Fruit fly (Drosophila melanogaster) whole organism, embryonic: ENCODE results near the gene CG12470.

Source experiments
- CG10267 ChIP-seq: fragments of 200-800 bp; sonication (Bioruptor generic); optimal IDR thresholded peaks from 2 replicates; lab custom pipeline; 2018; ENCODE audit warnings: missing biosample characterization, mild to moderate bottlenecking, missing genetic modification characterization, moderate library complexity
- CG10979 ChIP-seq: fragments of 200-800 bp; sonication (Bioruptor generic); optimal IDR thresholded peaks from 2 replicates; lab custom pipeline; 2018; ENCODE audit warnings: missing biosample characterization, mild to moderate bottlenecking, missing genetic modification characterization, moderate library complexity
- CG11093 ChIP-seq: fragments of 200-800 bp; sonication (Bioruptor generic); IDR thresholded peaks from 3 replicates; pipeline ENCODE4 v1.3.6; 2022; ENCODE audit warnings: missing biosample characterization, missing genetic modification characterization
- CG12744 ChIP-seq: fragments of 200-800 bp; sonication (Bioruptor generic); optimal IDR thresholded peaks from 2 replicates; lab custom pipeline; 2016; ENCODE audit warnings: missing biosample characterization, missing genetic modification characterization
- CG14667 ChIP-seq: fragments of 200-800 bp; sonication (Bioruptor generic); IDR thresholded peaks from 2 replicates; pipeline ENCODE4 v1.3.6; 2022; ENCODE audit warnings: missing biosample characterization, missing genetic modification characterization
- CG1603 ChIP-seq: fragments of 200-800 bp; sonication (Bioruptor generic); optimal IDR thresholded peaks from 2 replicates; lab custom pipeline; 2019; ENCODE audit warnings: missing biosample characterization, mild to moderate bottlenecking, missing genetic modification characterization, moderate library complexity
- CG17361 ChIP-seq: fragments of 200-800 bp; sonication (Bioruptor generic); IDR thresholded peaks from 3 replicates; pipeline ENCODE4 v1.3.6; 2022; ENCODE audit warnings: missing biosample characterization, missing genetic modification characterization
- CG17612 ChIP-seq: fragments of 200-800 bp; sonication (Bioruptor generic); IDR thresholded peaks from 2 replicates; pipeline ENCODE4 v1.3.6; 2022; ENCODE audit warnings: missing biosample characterization, missing genetic modification characterization
- CG17912 ChIP-seq: fragments of 200-800 bp; sonication (Bioruptor generic); optimal IDR thresholded peaks from 2 replicates; lab custom pipeline; 2018; ENCODE audit warnings: missing biosample characterization, mild to moderate bottlenecking, missing genetic modification characterization
- CG31388 ChIP-seq: fragments of 200-800 bp; sonication (Bioruptor generic); optimal IDR thresholded peaks from 2 replicates; lab custom pipeline; 2016; ENCODE audit warnings: missing biosample characterization, missing genetic modification characterization
- CG32532 ChIP-seq: fragments of 200-800 bp; sonication (Bioruptor generic); IDR thresholded peaks from 2 replicates; pipeline ENCODE4 v1.3.6; 2022; ENCODE audit warnings: missing biosample characterization, missing genetic modification characterization
- CG33213 ChIP-seq: fragments of 200-800 bp; sonication (Bioruptor generic); optimal IDR thresholded peaks from 3 replicates; lab custom pipeline; 2016; ENCODE audit warnings: missing biosample characterization, missing genetic modification characterization
- CG33557 ChIP-seq: fragments of 200-800 bp; sonication (Bioruptor generic); optimal IDR thresholded peaks from 2 replicates; lab custom pipeline; 2019; ENCODE audit warnings: missing biosample characterization, mild to moderate bottlenecking, missing genetic modification characterization, moderate library complexity
- CG7372 ChIP-seq: fragments of 200-800 bp; sonication (Bioruptor generic); IDR thresholded peaks from 2 replicates; pipeline ENCODE4 v1.3.6; 2022; ENCODE audit warnings: missing biosample characterization, missing genetic modification characterization
- CG7745 ChIP-seq: fragments of 200-800 bp; sonication (Bioruptor generic); optimal IDR thresholded peaks from 2 replicates; lab custom pipeline; 2018; ENCODE audit warnings: missing biosample characterization, mild to moderate bottlenecking, missing genetic modification characterization, moderate library complexity
- CG8924 ChIP-seq: fragments of 200-800 bp; optimal IDR thresholded peaks from 3 replicates; lab custom pipeline; 2019; ENCODE audit warnings: missing biosample characterization, mild to moderate bottlenecking, missing genetic modification characterization, moderate library complexity
- CrebB ChIP-seq: fragments of 200-800 bp; sonication (Bioruptor generic); optimal IDR thresholded peaks from 3 replicates; lab custom pipeline; 2018; ENCODE audit warnings: missing biosample characterization, mild to moderate bottlenecking, missing genetic modification characterization
- Deaf1 ChIP-seq: fragments of 200-800 bp; optimal IDR thresholded peaks from 3 replicates; lab custom pipeline; 2019; ENCODE audit warnings: missing biosample characterization, mild to moderate bottlenecking, missing genetic modification characterization, moderate library complexity
- Dek ChIP-seq: fragments of 200-800 bp; sonication (Bioruptor generic); optimal IDR thresholded peaks from 3 replicates; lab custom pipeline; 2019; ENCODE audit warnings: missing biosample characterization, mild to moderate bottlenecking, missing genetic modification characterization, moderate library complexity
- Dip3 ChIP-seq: fragments of 200-800 bp; sonication (Bioruptor generic); optimal IDR thresholded peaks from 3 replicates; lab custom pipeline; 2016; ENCODE audit warnings: missing biosample characterization, missing genetic modification characterization
- Drgx ChIP-seq: fragments of 200-800 bp; sonication (Bioruptor generic); IDR thresholded peaks from 2 replicates; pipeline ENCODE4 v1.3.6; 2022; ENCODE audit warnings: missing biosample characterization, missing genetic modification characterization
- H2.0 ChIP-seq: fragments of 200-800 bp; sonication (Bioruptor generic); IDR thresholded peaks from 2 replicates; pipeline ENCODE4 v1.3.6; 2022; ENCODE audit warnings: missing biosample characterization, missing genetic modification characterization
- Lhr ChIP-seq: fragments of 200-800 bp; sonication (Bioruptor generic); optimal IDR thresholded peaks from 3 replicates; lab custom pipeline; 2017; ENCODE audit warnings: mild to moderate bottlenecking, missing biosample characterization, missing genetic modification reagents, missing genetic modification characterization
- Oaz ChIP-seq: fragments of 200-800 bp; sonication (Bioruptor generic); IDR thresholded peaks from 2 replicates; pipeline ENCODE4 v1.3.6; 2022; ENCODE audit warnings: missing biosample characterization, missing genetic modification characterization
- Side ChIP-seq: fragments of 200-800 bp; sonication (Bioruptor generic); optimal IDR thresholded peaks from 2 replicates; lab custom pipeline; 2016; ENCODE audit warnings: missing biosample characterization, missing genetic modification characterization
- Sry-β ChIP-seq: fragments of 200-800 bp; sonication (Bioruptor generic); optimal IDR thresholded peaks from 2 replicates; lab custom pipeline; 2018; ENCODE audit warnings: missing biosample characterization, mild to moderate bottlenecking, missing genetic modification characterization, moderate library complexity
- al ChIP-seq: fragments of 200-800 bp; sonication (Bioruptor generic); IDR thresholded peaks from 2 replicates; pipeline ENCODE4 v1.3.6; 2022; ENCODE audit warnings: missing biosample characterization, missing genetic modification characterization
- bbx ChIP-seq: fragments of 200-800 bp; sonication (Bioruptor generic); IDR thresholded peaks from 2 replicates; pipeline ENCODE4 v1.3.6; 2022; ENCODE audit warnings: missing biosample characterization, missing genetic modification characterization; ENCODE audit not compliant: partially characterized antibody
- bigmax ChIP-seq: fragments of 200-800 bp; sonication (Bioruptor generic); optimal IDR thresholded peaks from 2 replicates; lab custom pipeline; 2018; ENCODE audit warnings: missing biosample characterization, mild to moderate bottlenecking, missing genetic modification characterization
- btn ChIP-seq: fragments of 200-800 bp; sonication (Bioruptor generic); optimal IDR thresholded peaks from 2 replicates; lab custom pipeline; 2016; ENCODE audit warnings: missing biosample characterization, missing genetic modification characterization
- cad ChIP-seq: fragments of >200 bp; optimal IDR thresholded peaks from 2 replicates; lab custom pipeline; 2017; ENCODE audit warnings: missing biosample characterization, missing genetic modification characterization
- cato ChIP-seq: fragments of 200-800 bp; sonication (Bioruptor generic); optimal IDR thresholded peaks from 2 replicates; lab custom pipeline; 2016; ENCODE audit warnings: missing biosample characterization, missing genetic modification characterization, borderline replicate concordance
- cg ChIP-seq: fragments of 200-800 bp; sonication (Bioruptor generic); optimal IDR thresholded peaks from 3 replicates; lab custom pipeline; 2019; ENCODE audit warnings: missing biosample characterization, mild to moderate bottlenecking, missing genetic modification characterization, moderate library complexity
- chn ChIP-seq: fragments of 200-800 bp; sonication (Bioruptor generic); optimal IDR thresholded peaks from 2 replicates; lab custom pipeline; 2016; ENCODE audit warnings: missing biosample characterization, missing genetic modification characterization
- dm ChIP-seq: fragments of 200-800 bp; sonication (Bioruptor generic); optimal IDR thresholded peaks from 3 replicates; lab custom pipeline; 2016; ENCODE audit warnings: missing biosample characterization, missing genetic modification characterization
- dpn ChIP-seq, 2 experiments: fragments of 200-800 bp; sonication (Bioruptor generic); optimal IDR thresholded peaks; 3 replicates each; lab custom pipeline; 2016; ENCODE audit warnings: missing biosample characterization in 2 of 2, missing genetic modification characterization in 2 of 2
- ewg ChIP-seq: fragments of 200-800 bp; sonication (Bioruptor generic); optimal IDR thresholded peaks from 3 replicates; lab custom pipeline; 2017; ENCODE audit warnings: mild to moderate bottlenecking, missing biosample characterization, missing genetic modification reagents, missing genetic modification characterization
- fd96Cb ChIP-seq: fragments of 200-800 bp; sonication (Bioruptor generic); optimal IDR thresholded peaks from 2 replicates; lab custom pipeline; 2018; ENCODE audit warnings: missing biosample characterization, mild to moderate bottlenecking, missing genetic modification characterization, moderate library complexity
- ftz-f1 ChIP-seq: fragments of 200-800 bp; sonication (Bioruptor generic); optimal IDR thresholded peaks from 2 replicates; lab custom pipeline; 2016; ENCODE audit warnings: missing biosample characterization, missing genetic modification characterization
- grau ChIP-seq: fragments of 200-800 bp; optimal IDR thresholded peaks from 3 replicates; lab custom pipeline; 2019; ENCODE audit warnings: missing biosample characterization, mild to moderate bottlenecking, missing genetic modification characterization, moderate library complexity
- gt ChIP-seq: fragments of 200-800 bp; sonication (Bioruptor generic); IDR thresholded peaks from 2 replicates; pipeline ENCODE4 v1.3.6; 2022; ENCODE audit warnings: missing biosample characterization, missing genetic modification characterization
- hkb ChIP-seq, 2 experiments: fragments of 200-800 bp in 1 of 2; fragments of >200 bp in 1 of 2; sonication (Bioruptor generic) in 1 of 2; IDR thresholded peaks in 1 of 2; optimal IDR thresholded peaks in 1 of 2; 2 replicates each; pipeline versions ENCODE4 v1.3.6 to Lab custom; 2017 to 2022; ENCODE audit warnings: missing biosample characterization in 1 of 2, missing genetic modification characterization in 1 of 2
- kni ChIP-seq: fragments of 200-800 bp; sonication (Bioruptor generic); optimal IDR thresholded peaks from 3 replicates; lab custom pipeline; 2017; ENCODE audit warnings: mild to moderate bottlenecking, missing biosample characterization, missing genetic modification reagents, missing genetic modification characterization
- nmo ChIP-seq: fragments of 200-800 bp; sonication (Bioruptor generic); optimal IDR thresholded peaks from 2 replicates; lab custom pipeline; 2018; ENCODE audit warnings: missing biosample characterization, mild to moderate bottlenecking, missing genetic modification characterization, moderate library complexity
- sna ChIP-seq: fragments of 200-800 bp; sonication (Bioruptor generic); IDR thresholded peaks from 2 replicates; pipeline ENCODE4 v1.3.6; 2022; ENCODE audit warnings: missing biosample characterization, missing genetic modification characterization; ENCODE audit not compliant: partially characterized antibody
- ssp ChIP-seq: fragments of 200-800 bp; sonication (Bioruptor generic); IDR thresholded peaks from 2 replicates; pipeline ENCODE4 v1.3.6; 2022; ENCODE audit warnings: missing biosample characterization, missing genetic modification characterization

The CG12470 gene

dm6 chrX:263728-264344 lies 43.6 kb upstream of the CG12470 start, which contains the start of gene CG13377 (continued):
- no peak for TF ChIP-seq Sry-β (GFP tag; lab: Kevin White, UChicago)
- peak; percentile 59; the same call in 1 of the 2 replicates for TF ChIP-seq Drgx
- TF ChIP-seq ftz-f1 (GFP tag; lab: Kevin White, UChicago), result no peak
- TF ChIP-seq CG10979 (tag; lab: Kevin White, UChicago), result peak; percentile 25
- TF ChIP-seq cato (GFP tag; lab: Kevin White, UChicago), result no peak
- TF ChIP-seq cg (GFP tag; lab: Kevin White, UChicago), result no peak
- TF ChIP-seq CG7372 (GFP tag; lab: Robert Waterston, UW), result no peak
- TF ChIP-seq hkb (optimal IDR thresholded peaks at IDR 0.05; lab: Kevin White, UChicago), result no peak
- TF ChIP-seq hkb (GFP tag; IDR thresholded peaks at IDR 0.05; lab: Robert Waterston, UW), result peak; percentile 67; the same call in 1 of the 2 replicates
- no peak for TF ChIP-seq chn (GFP tag; lab: Kevin White, UChicago)
- TF ChIP-seq fd96Cb, result no peak
- no peak for TF ChIP-seq kni (GFP tag; lab: Kevin White, UChicago)
- peak; percentile 16 for TF ChIP-seq CG10267 (tag; lab: Kevin White, UChicago)
- peak; percentile 98 for TF ChIP-seq Deaf1 (tag; lab: Kevin White, UChicago)
- no peak for TF ChIP-seq CG33557 (GFP tag; lab: Kevin White, UChicago)
- no peak for TF ChIP-seq Dek (tag; lab: Kevin White, UChicago)
- TF ChIP-seq CG31388 (GFP tag; lab: Kevin White, UChicago), result no peak
- TF ChIP-seq Lhr (GFP tag; lab: Kevin White, UChicago), result no peak
- no peak for TF ChIP-seq CG17612 (GFP tag; lab: Robert Waterston, UW)
- TF ChIP-seq CrebB (tag; lab: Kevin White, UChicago), result no peak
- TF ChIP-seq CG14667 (GFP tag; lab: Robert Waterston, UW), result no peak
- no peak for TF ChIP-seq cad (GFP tag; lab: Kevin White, UChicago)
- no peak for TF ChIP-seq Oaz (GFP tag; lab: Robert Waterston, UW)
- no peak for TF ChIP-seq CG33213 (GFP tag; lab: Kevin White, UChicago)
- TF ChIP-seq CG1603, result no peak
- TF ChIP-seq dm (GFP tag; lab: Kevin White, UChicago), result no peak
- TF ChIP-seq ewg (GFP tag; lab: Kevin White, UChicago), result no peak
- peak; percentile 64; the same call in 1 of the 2 replicates for TF ChIP-seq CG32532 (GFP tag; lab: Robert Waterston, UW)
- no peak for TF ChIP-seq bbx (GFP tag; lab: Robert Waterston, UW)
- TF ChIP-seq bigmax (GFP tag; lab: Kevin White, UChicago), result no peak
- TF ChIP-seq CG11093, result no peak
- peak; percentile 30 for TF ChIP-seq grau (tag; lab: Kevin White, UChicago)
- TF ChIP-seq sna (GFP tag; lab: Robert Waterston, UW), result no peak
- TF ChIP-seq dpn (GFP tag; optimal IDR thresholded peaks at IDR 0.05; lab: Kevin White, UChicago), result peak in 1 of 2 experiments; percentile 29
- peak; percentile 27; the same call in 1 of the 2 replicates for TF ChIP-seq H2.0 (GFP tag; lab: Robert Waterston, UW)
- no peak for TF ChIP-seq Side (GFP tag; lab: Kevin White, UChicago)
- TF ChIP-seq ssp, result no peak
- no peak for TF ChIP-seq gt (GFP tag; lab: Robert Waterston, UW)
- TF ChIP-seq btn (GFP tag; lab: Kevin White, UChicago), result no peak
- peak; percentile 38 for TF ChIP-seq CG8924
- TF ChIP-seq al (GFP tag; lab: Robert Waterston, UW), result no peak; the same call in 1 of the 2 replicates
- TF ChIP-seq nmo (GFP tag; lab: Kevin White, UChicago), result no peak
- TF ChIP-seq CG12744, result no peak
- no peak for TF ChIP-seq CG17361
- no peak for TF ChIP-seq CG17912
- no peak for TF ChIP-seq Dip3 (GFP tag; lab: Kevin White, UChicago)
- no peak for TF ChIP-seq CG7745 (tag; lab: Kevin White, UChicago)
